Fruit fly (Drosophila melanogaster) whole organism, wandering third instar larva: ENCODE measurements around the gene H2.0.

ENCODE experiments used
- Dfd ChIP-seq: fragments of >200 bp; optimal IDR thresholded peaks from 2 replicates; lab custom pipeline; 2017; ENCODE audit warnings: missing biosample characterization, missing genetic modification characterization
- Myc ChIP-seq: fragments of >200 bp; optimal IDR thresholded peaks from 2 replicates; lab custom pipeline; 2017
- N ChIP-seq: fragments of >200 bp; optimal IDR thresholded peaks from 2 replicates; lab custom pipeline; 2018; ENCODE audit warnings: missing biosample characterization, missing external identifiers, missing genetic modification characterization
- brk ChIP-seq: fragments of 200-800 bp; sonication (Bioruptor generic); optimal IDR thresholded peaks from 2 replicates; lab custom pipeline; 2016; ENCODE audit warnings: missing biosample characterization, mild to moderate bottlenecking, missing genetic modification characterization
- ey ChIP-seq: fragments of 200-800 bp; sonication (Bioruptor generic); optimal IDR thresholded peaks from 2 replicates; lab custom pipeline; 2016; ENCODE audit warnings: missing biosample characterization, missing genetic modification characterization
- h ChIP-seq: fragments of 200-800 bp; sonication (Bioruptor generic); optimal IDR thresholded peaks from 3 replicates; lab custom pipeline; 2016; ENCODE audit warnings: missing biosample characterization, mild to moderate bottlenecking, missing genetic modification characterization
- lola ChIP-seq: fragments of >200 bp; optimal IDR thresholded peaks from 2 replicates; lab custom pipeline; 2017; ENCODE audit warnings: missing biosample characterization, missing genetic modification characterization
- pan ChIP-seq: fragments of >200 bp; optimal IDR thresholded peaks from 2 replicates; lab custom pipeline; 2017
- sage ChIP-seq: fragments of 200-800 bp; sonication (Bioruptor generic); optimal IDR thresholded peaks from 2 replicates; lab custom pipeline; 2016; ENCODE audit warnings: missing biosample characterization, mild to moderate bottlenecking, missing genetic modification characterization
- usp ChIP-seq: fragments of >200 bp; optimal IDR thresholded peaks from 2 replicates; lab custom pipeline; 2017; ENCODE audit warnings: missing biosample characterization, missing genetic modification characterization

DNA sequence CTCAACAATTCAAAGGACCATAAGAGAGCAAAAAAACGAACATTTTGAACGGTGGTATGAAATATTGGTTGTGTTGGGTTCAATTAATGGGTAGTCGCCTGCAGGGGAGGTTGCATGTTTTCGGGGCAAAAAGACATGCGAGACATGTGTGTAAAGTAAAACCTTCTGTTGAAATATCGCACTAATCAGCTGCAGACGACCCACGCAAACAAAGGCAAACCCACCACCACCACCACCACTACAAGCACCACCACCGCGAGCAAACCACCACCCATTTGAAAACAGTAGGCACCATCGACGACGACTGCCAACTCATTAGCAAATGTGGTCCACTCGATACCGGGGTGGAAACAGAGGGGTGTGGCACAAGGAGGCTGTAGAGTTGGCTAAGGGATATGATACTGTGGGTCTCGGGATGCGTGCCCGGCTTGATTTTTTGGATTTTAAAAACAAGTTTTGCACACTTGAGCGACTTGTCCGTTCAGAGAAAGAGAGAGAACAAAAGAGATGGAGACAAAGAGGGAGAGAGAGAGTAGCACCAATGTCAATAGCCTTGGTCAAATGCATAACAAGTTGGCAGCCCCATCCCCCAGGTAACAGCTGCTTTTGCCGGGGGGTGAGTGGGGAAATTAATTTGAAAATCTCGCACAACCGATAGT is 42.0 kb downstream of the H2.0 start:
- TF ChIP-seq h: peak; percentile 61
- no peak for TF ChIP-seq usp (GFP tag; lab: Kevin White, UChicago)
- no peak for TF ChIP-seq pan (lab: Kevin White, UChicago)
- TF ChIP-seq ey (GFP tag; lab: Kevin White, UChicago): no peak
- no peak for TF ChIP-seq lola (GFP tag; lab: Kevin White, UChicago)
- TF ChIP-seq Dfd (GFP tag; lab: Kevin White, UChicago): no peak
- TF ChIP-seq brk (GFP tag; lab: Kevin White, UChicago): no peak
- no peak for TF ChIP-seq Myc (lab: Kevin White, UChicago)
- TF ChIP-seq sage: no peak
- no peak for TF ChIP-seq N (GFP tag; lab: Kevin White, UChicago)
